Fruit fly (Drosophila melanogaster) whole organism, embryonic: ENCODE results near the gene AstC.

Experiments
- Adf1 ChIP-seq: fragments of 200-800 bp; sonication (Bioruptor generic); IDR thresholded peaks from 2 replicates; pipeline ENCODE4 v1.3.6; 2022; ENCODE audit warnings: missing biosample characterization, missing genetic modification characterization
- Atf-2 ChIP-seq: fragments of 200-800 bp; sonication (Bioruptor generic); optimal IDR thresholded peaks from 2 replicates; lab custom pipeline; 2016; ENCODE audit warnings: missing biosample characterization, missing genetic modification characterization
- B-H1 ChIP-seq: fragments of 200-800 bp; sonication (Bioruptor generic); IDR thresholded peaks from 3 replicates; pipeline ENCODE4 v1.3.6; 2022; ENCODE audit warnings: missing biosample characterization, missing genetic modification characterization
- BtbVII ChIP-seq: fragments of 200-800 bp; sonication (Bioruptor generic); optimal IDR thresholded peaks from 3 replicates; lab custom pipeline; 2017; ENCODE audit warnings: missing biosample characterization, mild to moderate bottlenecking, missing genetic modification characterization
- Bteb2 ChIP-seq: fragments of 200-800 bp; sonication (Bioruptor generic); optimal IDR thresholded peaks from 2 replicates; lab custom pipeline; 2016; ENCODE audit warnings: missing biosample characterization, missing genetic modification characterization
- CG10366 ChIP-seq: fragments of 200-800 bp; sonication (Bioruptor generic); IDR thresholded peaks from 2 replicates; pipeline ENCODE4 v1.3.6; 2022; ENCODE audit warnings: missing biosample characterization, missing genetic modification characterization
- CG11696 ChIP-seq: fragments of 200-800 bp; sonication (Bioruptor generic); IDR thresholded peaks from 2 replicates; pipeline ENCODE4 v1.3.6; 2022; ENCODE audit warnings: missing biosample characterization, missing genetic modification characterization
- CG11723 ChIP-seq: fragments of 200-800 bp; sonication (Bioruptor generic); optimal IDR thresholded peaks from 2 replicates; lab custom pipeline; 2017; ENCODE audit warnings: missing biosample characterization, mild to moderate bottlenecking, missing genetic modification characterization
- CG12071 ChIP-seq: fragments of 200-800 bp; sonication (Bioruptor generic); optimal IDR thresholded peaks from 3 replicates; lab custom pipeline; 2018; ENCODE audit warnings: missing biosample characterization, mild to moderate bottlenecking, missing genetic modification characterization
- CG13296 ChIP-seq: fragments of 200-800 bp; sonication (Bioruptor generic); optimal IDR thresholded peaks from 3 replicates; lab custom pipeline; 2018; ENCODE audit warnings: missing biosample characterization, mild to moderate bottlenecking, missing genetic modification characterization
- CG14050 ChIP-seq: fragments of 200-800 bp; sonication (Bioruptor generic); IDR thresholded peaks from 3 replicates; pipeline ENCODE4 v1.3.6; 2022; ENCODE audit warnings: missing biosample characterization, missing genetic modification characterization
- CG1647 ChIP-seq: fragments of 200-800 bp; sonication (Bioruptor generic); optimal IDR thresholded peaks from 3 replicates; lab custom pipeline; 2016; ENCODE audit warnings: missing biosample characterization, missing genetic modification characterization
- CG17361 ChIP-seq: fragments of 200-800 bp; sonication (Bioruptor generic); IDR thresholded peaks from 3 replicates; pipeline ENCODE4 v1.3.6; 2022; ENCODE audit warnings: missing biosample characterization, missing genetic modification characterization
- CG1832 ChIP-seq: fragments of 200-800 bp; sonication (Bioruptor generic); optimal IDR thresholded peaks from 2 replicates; lab custom pipeline; 2017; ENCODE audit warnings: missing biosample characterization, mild to moderate bottlenecking, missing genetic modification characterization, inconsistent platforms
- CG2678 ChIP-seq: fragments of 200-800 bp; sonication (Bioruptor generic); optimal IDR thresholded peaks from 3 replicates; lab custom pipeline; 2019; ENCODE audit warnings: missing biosample characterization, mild to moderate bottlenecking, missing genetic modification characterization, moderate library complexity
- CG2889 ChIP-seq: fragments of 200-800 bp; sonication (Bioruptor generic); IDR thresholded peaks from 3 replicates; pipeline ENCODE4 v1.3.6; 2022; ENCODE audit warnings: missing biosample characterization, missing genetic modification characterization
- CG32767 ChIP-seq: fragments of 200-800 bp; sonication (Bioruptor generic); IDR thresholded peaks from 2 replicates; pipeline ENCODE4 v1.3.6; 2022; ENCODE audit warnings: missing biosample characterization, missing genetic modification characterization
- CG32772 ChIP-seq: fragments of 200-800 bp; sonication (Bioruptor generic); IDR thresholded peaks from 2 replicates; pipeline ENCODE4 v1.3.6; 2022; ENCODE audit warnings: missing biosample characterization, missing genetic modification characterization
- CG4282 ChIP-seq: fragments of 200-800 bp; sonication (Bioruptor generic); optimal IDR thresholded peaks from 2 replicates; lab custom pipeline; 2016; ENCODE audit warnings: missing biosample characterization, missing genetic modification characterization
- CG4617 ChIP-seq: fragments of 200-800 bp; sonication (Bioruptor generic); optimal IDR thresholded peaks from 3 replicates; lab custom pipeline; 2016; ENCODE audit warnings: missing biosample characterization, missing genetic modification characterization, borderline replicate concordance
- CG7745 ChIP-seq: fragments of 200-800 bp; sonication (Bioruptor generic); optimal IDR thresholded peaks from 2 replicates; lab custom pipeline; 2018; ENCODE audit warnings: missing biosample characterization, mild to moderate bottlenecking, missing genetic modification characterization, moderate library complexity
- CTCF ChIP-seq: fragments of 200-800 bp; sonication (Bioruptor generic); optimal IDR thresholded peaks from 2 replicates; lab custom pipeline; 2017; ENCODE audit warnings: missing biosample characterization, mild to moderate bottlenecking, missing genetic modification characterization, moderate library complexity
- Dbx ChIP-seq: fragments of 200-800 bp; sonication (Bioruptor generic); IDR thresholded peaks from 3 replicates; pipeline ENCODE4 v1.3.6; 2022; ENCODE audit warnings: missing biosample characterization, missing genetic modification characterization
- Fer2 ChIP-seq: fragments of 200-800 bp; sonication (Bioruptor generic); optimal IDR thresholded peaks from 2 replicates; lab custom pipeline; 2018; ENCODE audit warnings: missing biosample characterization, mild to moderate bottlenecking, missing genetic modification characterization, moderate library complexity
- GATAe ChIP-seq: fragments of 200-800 bp; sonication (Bioruptor generic); conservative IDR thresholded peaks from 2 replicates; pipeline ENCODE4 v1.3.6; 2022; ENCODE audit warnings: missing biosample characterization, missing genetic modification characterization
- H2.0 ChIP-seq: fragments of 200-800 bp; sonication (Bioruptor generic); IDR thresholded peaks from 2 replicates; pipeline ENCODE4 v1.3.6; 2022; ENCODE audit warnings: missing biosample characterization, missing genetic modification characterization
- Hand ChIP-seq: fragments of 200-800 bp; sonication (Bioruptor generic); optimal IDR thresholded peaks from 2 replicates; lab custom pipeline; 2017; ENCODE audit warnings: mild to moderate bottlenecking, missing biosample characterization, missing genetic modification reagents, missing genetic modification characterization
- Lim3 ChIP-seq: fragments of 200-800 bp; sonication (Bioruptor generic); IDR thresholded peaks from 2 replicates; pipeline ENCODE4 v1.3.6; 2022; ENCODE audit warnings: missing biosample characterization, missing genetic modification characterization
- Nf-YA ChIP-seq: fragments of 200-800 bp; sonication (Bioruptor generic); IDR thresholded peaks from 2 replicates; pipeline ENCODE4 v1.3.6; 2022; ENCODE audit warnings: missing biosample characterization, missing genetic modification characterization
- Nf-YC ChIP-seq: fragments of 200-800 bp; optimal IDR thresholded peaks from 3 replicates; lab custom pipeline; 2019; ENCODE audit warnings: missing biosample characterization, mild to moderate bottlenecking, missing genetic modification characterization, moderate library complexity
- Xrp1 ChIP-seq: fragments of 200-800 bp; sonication (Bioruptor generic); IDR thresholded peaks from 2 replicates; pipeline ENCODE4 v1.3.6; 2022; ENCODE audit warnings: missing biosample characterization, missing genetic modification characterization
- al ChIP-seq: fragments of 200-800 bp; sonication (Bioruptor generic); IDR thresholded peaks from 2 replicates; pipeline ENCODE4 v1.3.6; 2022; ENCODE audit warnings: missing biosample characterization, missing genetic modification characterization
- ap ChIP-seq: fragments of 200-800 bp; sonication (Bioruptor generic); IDR thresholded peaks from 2 replicates; pipeline ENCODE4 v1.3.6; 2022; ENCODE audit warnings: missing biosample characterization, missing genetic modification characterization
- ara ChIP-seq: fragments of 200-800 bp; sonication (Bioruptor generic); IDR thresholded peaks from 2 replicates; pipeline ENCODE4 v1.3.6; 2022; ENCODE audit warnings: missing biosample characterization, missing genetic modification characterization
- bbx ChIP-seq: fragments of 200-800 bp; sonication (Bioruptor generic); IDR thresholded peaks from 2 replicates; pipeline ENCODE4 v1.3.6; 2022; ENCODE audit warnings: missing biosample characterization, missing genetic modification characterization; ENCODE audit not compliant: partially characterized antibody
- ci ChIP-seq: fragments of 200-800 bp; sonication (Bioruptor generic); IDR thresholded peaks from 3 replicates; pipeline ENCODE4 v1.3.6; 2022; ENCODE audit warnings: missing biosample characterization, missing genetic modification characterization
- dm ChIP-seq: fragments of 200-800 bp; sonication (Bioruptor generic); optimal IDR thresholded peaks from 3 replicates; lab custom pipeline; 2016; ENCODE audit warnings: missing biosample characterization, missing genetic modification characterization
- dmrt99B ChIP-seq: fragments of 200-800 bp; sonication (Bioruptor generic); optimal IDR thresholded peaks from 2 replicates; lab custom pipeline; 2018; ENCODE audit warnings: missing biosample characterization, mild to moderate bottlenecking, missing genetic modification characterization, moderate library complexity
- ems ChIP-seq: fragments of 200-800 bp; sonication (Bioruptor generic); optimal IDR thresholded peaks from 3 replicates; lab custom pipeline; 2016; ENCODE audit warnings: missing biosample characterization, missing genetic modification characterization
- ewg ChIP-seq: fragments of 200-800 bp; sonication (Bioruptor generic); optimal IDR thresholded peaks from 3 replicates; lab custom pipeline; 2017; ENCODE audit warnings: mild to moderate bottlenecking, missing biosample characterization, missing genetic modification reagents, missing genetic modification characterization
- gce ChIP-seq: fragments of 200-800 bp; sonication (Bioruptor generic); IDR thresholded peaks from 3 replicates; pipeline ENCODE4 v1.3.6; 2022; ENCODE audit warnings: missing biosample characterization, missing genetic modification characterization
- gcm ChIP-seq: fragments of 200-800 bp; sonication (Bioruptor generic); optimal IDR thresholded peaks from 2 replicates; lab custom pipeline; 2019; ENCODE audit warnings: missing biosample characterization, mild to moderate bottlenecking, missing genetic modification characterization, moderate library complexity
- gsb-n ChIP-seq: fragments of 200-800 bp; sonication (Bioruptor generic); optimal IDR thresholded peaks from 3 replicates; lab custom pipeline; 2018; ENCODE audit warnings: missing biosample characterization, mild to moderate bottlenecking, missing genetic modification characterization
- kni ChIP-seq: fragments of 200-800 bp; sonication (Bioruptor generic); optimal IDR thresholded peaks from 3 replicates; lab custom pipeline; 2017; ENCODE audit warnings: mild to moderate bottlenecking, missing biosample characterization, missing genetic modification reagents, missing genetic modification characterization
- maf-S ChIP-seq: fragments of 200-800 bp; sonication (Bioruptor generic); optimal IDR thresholded peaks from 2 replicates; lab custom pipeline; 2016; ENCODE audit warnings: missing biosample characterization, missing genetic modification characterization
- pan ChIP-seq, 4 experiments: fragments of >200 bp in 3 of 4; fragments of 200-800 bp in 1 of 4; sonication (Bioruptor generic) in 1 of 4; optimal IDR thresholded peaks in 3 of 4; IDR thresholded peaks in 1 of 4; 2 replicates each; pipeline versions ENCODE4 v1.3.6 to Lab custom; 2017 to 2022; ENCODE audit warnings: missing biosample characterization in 2 of 4, missing genetic modification characterization in 2 of 4, mixed read lengths in 1 of 4
- sens ChIP-seq: fragments of 200-800 bp; sonication (Bioruptor generic); peaks from one replicate; lab custom pipeline; 2016; ENCODE audit warnings: missing biosample characterization, missing genetic modification characterization
- sr ChIP-seq: fragments of 200-800 bp; sonication (Bioruptor generic); IDR thresholded peaks from 3 replicates; pipeline ENCODE4 v1.3.6; 2022; ENCODE audit warnings: missing biosample characterization, missing genetic modification characterization
- tll ChIP-seq, 2 experiments: fragments of 200-800 bp in 1 of 2; fragments of >200 bp in 1 of 2; sonication (Bioruptor generic) in 1 of 2; optimal IDR thresholded peaks; 2 replicates each; lab custom pipeline; 2017 to 2019; ENCODE audit warnings: missing biosample characterization in 2 of 2, missing genetic modification characterization in 2 of 2, mild to moderate bottlenecking in 1 of 2, moderate library complexity in 1 of 2
- trem ChIP-seq: fragments of 200-800 bp; optimal IDR thresholded peaks from 3 replicates; lab custom pipeline; 2019; ENCODE audit warnings: missing biosample characterization, mild to moderate bottlenecking, missing genetic modification characterization, moderate library complexity
- unc-4 ChIP-seq: fragments of 200-800 bp; sonication (Bioruptor generic); IDR thresholded peaks from 2 replicates; pipeline ENCODE4 v1.3.6; 2022; ENCODE audit warnings: missing biosample characterization, missing genetic modification characterization; ENCODE audit not compliant: partially characterized antibody

AstC gene

dm6 chr2L:11106562-11106962 lies 25.4 kb upstream of the AstC start, which contains the start of gene Reps (continued):
- peak; percentile 98 for TF ChIP-seq GATAe
- TF ChIP-seq al (GFP tag; lab: Robert Waterston, UW) = peak; percentile 98
- no peak for TF ChIP-seq kni
- peak; percentile 97 for TF ChIP-seq CG32767
- peak; percentile 97 for TF ChIP-seq trem (tag; lab: Kevin White, UChicago)
- peak; percentile 97 for TF ChIP-seq CG11723 (GFP tag; lab: Kevin White, UChicago)
- peak; percentile 99 for TF ChIP-seq CG14050
- peak; percentile 98 for TF ChIP-seq gsb-n (tag; lab: Kevin White, UChicago)
- peak; percentile 97 for TF ChIP-seq gce (GFP tag; lab: Robert Waterston, UW)
- TF ChIP-seq ap = peak; percentile 99
- TF ChIP-seq CG13296 (GFP tag; lab: Kevin White, UChicago) = peak; percentile 97
- no peak for TF ChIP-seq pan (optimal IDR thresholded peaks at IDR 0.05; lab: Kevin White, UChicago)
- peak in 1 of 2 experiments; percentile 99 for TF ChIP-seq pan (GFP tag; optimal IDR thresholded peaks at IDR 0.05 in 1 of 2, IDR thresholded peaks at IDR 0.05 in 1 of 2)
- peak; percentile 96 for TF ChIP-seq Nf-YA
- peak; percentile 99 for TF ChIP-seq CG17361 (GFP tag; lab: Robert Waterston, UW)
- TF ChIP-seq CTCF (GFP tag; lab: Kevin White, UChicago) = peak; percentile 71
- peak; percentile 75 to 82 for TF ChIP-seq tll (GFP tag; optimal IDR thresholded peaks at IDR 0.05; lab: Kevin White, UChicago)
- peak; percentile 96 for TF ChIP-seq CG12071 (GFP tag; lab: Kevin White, UChicago)
- TF ChIP-seq unc-4 = peak; percentile 69
- TF ChIP-seq Fer2 (tag; lab: Kevin White, UChicago) = peak; percentile 98
- peak; percentile 86 for TF ChIP-seq Adf1 (GFP tag; lab: Robert Waterston, UW)
- TF ChIP-seq sr (GFP tag; lab: Robert Waterston, UW) = peak; percentile 90
- peak; percentile 99 for TF ChIP-seq CG32772 (GFP tag; lab: Robert Waterston, UW)
- TF ChIP-seq CG7745 = peak; percentile 82
- peak; percentile 88 for TF ChIP-seq Nf-YC (tag; lab: Kevin White, UChicago)
- peak; percentile 99 for TF ChIP-seq ara
- TF ChIP-seq ci (GFP tag; lab: Robert Waterston, UW) = peak; percentile 99
- TF ChIP-seq CG4617 (GFP tag; lab: Kevin White, UChicago) = peak; percentile 99
- peak; percentile 95 for TF ChIP-seq dm (GFP tag; lab: Kevin White, UChicago)
- peak; percentile 88 for TF ChIP-seq Hand (GFP tag; lab: Kevin White, UChicago)
- peak; percentile 98 for TF ChIP-seq Atf-2 (GFP tag; lab: Kevin White, UChicago)
- no peak for TF ChIP-seq CG1832 (GFP tag; lab: Kevin White, UChicago)
- TF ChIP-seq Lim3 (GFP tag; lab: Robert Waterston, UW) = peak; percentile 96
- peak; percentile 99 for TF ChIP-seq CG10366
- peak; percentile 97 for TF ChIP-seq gcm (GFP tag; lab: Kevin White, UChicago)
- peak; percentile 97 for TF ChIP-seq maf-S (GFP tag; lab: Kevin White, UChicago)
- peak; percentile 98 for TF ChIP-seq H2.0 (GFP tag; lab: Robert Waterston, UW)
- TF ChIP-seq sens = peak; percentile 100
- peak; percentile 97 for TF ChIP-seq Bteb2 (GFP tag; lab: Kevin White, UChicago)
- TF ChIP-seq BtbVII (GFP tag; lab: Kevin White, UChicago) = peak; percentile 97
- TF ChIP-seq Dbx (GFP tag; lab: Robert Waterston, UW) = peak; percentile 99
- TF ChIP-seq B-H1 (GFP tag; lab: Robert Waterston, UW) = peak; percentile 99
- TF ChIP-seq CG1647 (GFP tag; lab: Kevin White, UChicago) = peak; percentile 98
- peak; percentile 99 for TF ChIP-seq Xrp1 (GFP tag; lab: Robert Waterston, UW)
- TF ChIP-seq CG2889 (GFP tag; lab: Robert Waterston, UW) = peak; percentile 98
- peak; percentile 98 for TF ChIP-seq CG2678 (tag; lab: Kevin White, UChicago)
- peak; percentile 98 for TF ChIP-seq ems (GFP tag; lab: Kevin White, UChicago)
- TF ChIP-seq ewg (GFP tag; lab: Kevin White, UChicago) = peak; percentile 97
- peak; percentile 94 for TF ChIP-seq CG11696
- TF ChIP-seq dmrt99B = peak; percentile 98
- peak; percentile 63 for TF ChIP-seq bbx (GFP tag; lab: Robert Waterston, UW)
- TF ChIP-seq CG4282 = peak; percentile 92
